Worm (Caenorhabditis elegans): ENCODE data around the gene crld-1.

Gene crld-1

ce11 chrIV:13149276-13149675 lies 5.0 kb downstream of the crld-1 start, which contains the start of gene nlp-79:
Gene nlp-79 (plus strand): TSS chrIV:13149576.
- TF ChIP-seq sem-4 (tag; optimal IDR thresholded peaks at IDR 0.05) (no peak), peb-1 (tag; optimal IDR thresholded peaks at IDR 0.05) (no peak), zag-1 (tag; optimal IDR thresholded peaks at IDR 0.05) (no peak), nhr-77 (tag; optimal IDR thresholded peaks at IDR 0.05) (no peak), R02D3.7 (tag; optimal IDR thresholded peaks at IDR 0.05) (no peak), ztf-1 (GFP tag; conservative IDR thresholded peaks at IDR 0.05) (no peak), ztf-11 (tag; optimal IDR thresholded peaks at IDR 0.05) (no peak), mdl-1 (tag; optimal IDR thresholded peaks at IDR 0.05) (no peak), ZK546.5 (tag; optimal IDR thresholded peaks at IDR 0.05) (no peak), ztf-4 (tag; optimal IDR thresholded peaks at IDR 0.05) (no peak)

ce11 chrIV:13142254-13142653 lies 12.0 kb downstream of the crld-1 start, which contains the start of gene spe-43:
Gene spe-43 (minus strand): TSS chrIV:13142354.
- no peak for TF ChIP-seq nhr-6 (tag; optimal IDR thresholded peaks at IDR 0.05)

- TF ChIP-seq dmd-4 (tag; optimal IDR thresholded peaks at IDR 0.05) (no peak), nhr-237 (tag; optimal IDR thresholded peaks at IDR 0.05) (no peak), unc-62 (GFP tag; optimal IDR thresholded peaks at IDR 0.05) (no peak), nhr-21 (tag; optimal IDR thresholded peaks at IDR 0.05) (no peak), mdl-1 (tag; optimal IDR thresholded peaks at IDR 0.05) (no peak), unc-39 (tag; optimal IDR thresholded peaks at IDR 0.05) (no peak), ZK546.5 (tag; optimal IDR thresholded peaks at IDR 0.05) (no peak), unc-55 (GFP tag; optimal IDR thresholded peaks at IDR 0.05) (peak; percentile 15), ceh-16 (tag; optimal IDR thresholded peaks at IDR 0.05) (no peak)
These were observed 26.5 kb downstream of the crld-1 start for ce11 chrIV:13127720-13128119.

ce11 chrIV:13125999-13126398 lies 28.2 kb downstream of the crld-1 start:
- no peak for TF ChIP-seq snpc-4 (tag; optimal IDR thresholded peaks at IDR 0.05)
- TF ChIP-seq ztf-1 (GFP tag; conservative IDR thresholded peaks at IDR 0.05): no peak
- TF ChIP-seq nhr-129 (tag; optimal IDR thresholded peaks at IDR 0.05): peak; percentile 1
- no peak for TF ChIP-seq sma-9 (GFP tag; optimal IDR thresholded peaks at IDR 0.05)
- TF ChIP-seq sma-9 (tag; optimal IDR thresholded peaks at IDR 0.05): no peak
- TF ChIP-seq F13H6.1 (tag; optimal IDR thresholded peaks at IDR 0.05): peak; percentile 34
- no peak for TF ChIP-seq fos-1 (tag; optimal IDR thresholded peaks at IDR 0.05)
- TF ChIP-seq ceh-16 (tag; optimal IDR thresholded peaks at IDR 0.05): no peak
- no peak for TF ChIP-seq elt-3 (tag; optimal IDR thresholded peaks at IDR 0.05)
- no peak for TF ChIP-seq nhr-77 (tag; optimal IDR thresholded peaks at IDR 0.05)
- TF ChIP-seq nhr-237 (tag; optimal IDR thresholded peaks at IDR 0.05): no peak
- no peak for TF ChIP-seq nhr-25 (tag; optimal IDR thresholded peaks at IDR 0.05)

ce11 chrIV:13121396-13121795 lies 32.8 kb downstream of the crld-1 start:
- TF ChIP-seq R02D3.7 (tag; optimal IDR thresholded peaks at IDR 0.05): no peak
- no peak for TF ChIP-seq ztf-4 (tag; optimal IDR thresholded peaks at IDR 0.05)
- no peak for TF ChIP-seq zag-1 (tag; optimal IDR thresholded peaks at IDR 0.05)
- TF ChIP-seq elt-3 (tag; optimal IDR thresholded peaks at IDR 0.05): no peak
- no peak for TF ChIP-seq nhr-77 (tag; optimal IDR thresholded peaks at IDR 0.05)
- TF ChIP-seq mbf-1 (tag; optimal IDR thresholded peaks at IDR 0.05): no peak

- TF ChIP-seq lsy-2 (tag; optimal IDR thresholded peaks at IDR 0.05): peak in 1 of 2 experiments; percentile 21
- no peak for TF ChIP-seq nhr-77 (tag; optimal IDR thresholded peaks at IDR 0.05)
- peak; percentile 84 for TF ChIP-seq unc-55 (GFP tag; optimal IDR thresholded peaks at IDR 0.05)
- no peak for TF ChIP-seq mdl-1 (tag; optimal IDR thresholded peaks at IDR 0.05)
- no peak for TF ChIP-seq sma-3 (GFP tag; optimal IDR thresholded peaks at IDR 0.05)
- TF ChIP-seq nhr-129 (tag; optimal IDR thresholded peaks at IDR 0.05): peak; percentile 18
- no peak for TF ChIP-seq alr-1 (tag; optimal IDR thresholded peaks at IDR 0.05)
- TF ChIP-seq gmeb-1 (tag; optimal IDR thresholded peaks at IDR 0.05): no peak
- no peak for TF ChIP-seq ceh-16 (tag; optimal IDR thresholded peaks at IDR 0.05)
- TF ChIP-seq Y55F3AM.14 (GFP tag; optimal IDR thresholded peaks at IDR 0.05): no peak
- TF ChIP-seq mab-5 (tag; optimal IDR thresholded peaks at IDR 0.05): peak; percentile 19
- no peak for TF ChIP-seq lin-11 (tag; optimal IDR thresholded peaks at IDR 0.05)
- no peak for TF ChIP-seq C34F6.9 (tag; optimal IDR thresholded peaks at IDR 0.05)
- TF ChIP-seq ceh-82 (tag; optimal IDR thresholded peaks at IDR 0.05): no peak
These were observed 35.4 kb downstream of the crld-1 start, which contains the start of gene unc-30 for ce11 chrIV:13118794-13119193. Gene unc-30 (plus strand): TSS chrIV:13118977.
